Worm (Caenorhabditis elegans) whole organism, late embryonic: Measurements from ENCODE around the gene ddx-19.

Experiments used
- ceh-24 ChIP-seq: sonication (generic microtip); optimal IDR thresholded peaks from 2 replicates; lab custom pipeline; 2016; ENCODE audit warnings: mild to moderate bottlenecking, missing genetic modification characterization, missing compliant biosample characterization
- nhr-11 ChIP-seq: fragments of 150-350 bp; optimal IDR thresholded peaks from 2 replicates; lab custom pipeline; 2014; ENCODE audit warnings: missing biosample characterization, missing genetic modification characterization
- rnt-1 ChIP-seq: sonication (generic microtip); optimal IDR thresholded peaks from 2 replicates; lab custom pipeline; 2016; ENCODE audit warnings: missing genetic modification characterization, missing compliant biosample characterization
- ttx-3 ChIP-seq: sonication (generic microtip); optimal IDR thresholded peaks from 2 replicates; lab custom pipeline; 2016; ENCODE audit warnings: missing genetic modification reagents, missing genetic modification characterization, missing compliant biosample characterization

ce11 chrII:8938907-8939622 is 54.4 kb downstream of the ddx-19 start:
- TF ChIP-seq rnt-1 (tag; lab: Kevin White, UChicago) = no peak
- no peak for TF ChIP-seq nhr-11 (tag; lab: Kevin White, UChicago)
- no peak for TF ChIP-seq ceh-24 (tag; lab: Kevin White, UChicago)
- no peak for TF ChIP-seq ttx-3 (tag; lab: Kevin White, UChicago)
